Fruit fly (Drosophila melanogaster) whole organism, embryonic: Measurements from ENCODE around the gene CG34258.

Experiments
- ATbp ChIP-seq: fragments of 200-800 bp; sonication (Bioruptor generic); optimal IDR thresholded peaks from 2 replicates; lab custom pipeline; 2017; ENCODE audit warnings: missing biosample characterization, mild to moderate bottlenecking, missing genetic modification characterization, missing genetic modification reagents
- CG1024 ChIP-seq: fragments of 200-800 bp; sonication (Bioruptor generic); IDR thresholded peaks from 2 replicates; pipeline ENCODE4 v1.3.6; 2022; ENCODE audit warnings: missing biosample characterization, missing genetic modification characterization
- CG32772 ChIP-seq: fragments of 200-800 bp; sonication (Bioruptor generic); IDR thresholded peaks from 2 replicates; pipeline ENCODE4 v1.3.6; 2022; ENCODE audit warnings: missing biosample characterization, missing genetic modification characterization
- CG42726 ChIP-seq: fragments of 200-800 bp; sonication (Bioruptor generic); IDR thresholded peaks from 2 replicates; pipeline ENCODE4 v1.3.6; 2022; ENCODE audit warnings: missing biosample characterization, missing genetic modification characterization; ENCODE audit not compliant: partially characterized antibody
- CG8290 ChIP-seq, 3 experiments: fragments of 200-800 bp; sonication (Bioruptor generic); optimal IDR thresholded peaks; 2 replicates each; lab custom pipeline; 2016 to 2019; ENCODE audit warnings: missing biosample characterization in 3 of 3, missing genetic modification characterization in 3 of 3, mild to moderate bottlenecking in 2 of 3, moderate library complexity in 1 of 3
- CkIIα-i1 ChIP-seq: fragments of 200-800 bp; sonication (Bioruptor generic); IDR thresholded peaks from 2 replicates; pipeline ENCODE4 v1.3.6; 2022; ENCODE audit warnings: missing biosample characterization, missing genetic modification characterization
- Dbx ChIP-seq: fragments of 200-800 bp; sonication (Bioruptor generic); IDR thresholded peaks from 3 replicates; pipeline ENCODE4 v1.3.6; 2022; ENCODE audit warnings: missing biosample characterization, missing genetic modification characterization
- HLH3B ChIP-seq: fragments of 200-800 bp; sonication (Bioruptor generic); IDR thresholded peaks from 2 replicates; pipeline ENCODE4 v1.3.6; 2022; ENCODE audit warnings: missing biosample characterization, missing genetic modification characterization
- Hr78 ChIP-seq, 2 experiments: fragments of 200-800 bp in 1 of 2; fragments of >200 bp in 1 of 2; sonication (Bioruptor generic) in 1 of 2; optimal IDR thresholded peaks; 2 replicates each; lab custom pipeline; 2017 to 2019; ENCODE audit warnings: missing biosample characterization in 2 of 2, missing genetic modification characterization in 2 of 2, mild to moderate bottlenecking in 1 of 2, moderate library complexity in 1 of 2
- esg ChIP-seq: fragments of 200-800 bp; sonication (Bioruptor generic); conservative IDR thresholded peaks from 2 replicates; pipeline ENCODE4 v1.3.6; 2022; ENCODE audit warnings: missing biosample characterization, missing genetic modification characterization
- pita ChIP-seq: fragments of 200-800 bp; sonication (Bioruptor generic); optimal IDR thresholded peaks from 2 replicates; lab custom pipeline; 2017; ENCODE audit warnings: missing biosample characterization, mild to moderate bottlenecking, missing genetic modification characterization
- pum ChIP-seq: fragments of 200-800 bp; sonication (Bioruptor generic); optimal IDR thresholded peaks from 2 replicates; lab custom pipeline; 2016; ENCODE audit warnings: missing biosample characterization, missing genetic modification characterization
- tgo ChIP-seq: fragments of 200-800 bp; sonication (Bioruptor generic); IDR thresholded peaks from 3 replicates; pipeline ENCODE4 v1.3.6; 2022; ENCODE audit warnings: missing biosample characterization, missing genetic modification characterization
- unpg ChIP-seq: fragments of 200-800 bp; sonication (Bioruptor generic); optimal IDR thresholded peaks from 3 replicates; lab custom pipeline; 2018; ENCODE audit warnings: missing biosample characterization, mild to moderate bottlenecking, missing genetic modification characterization, moderate library complexity

- TF ChIP-seq Dbx (GFP tag; lab: Robert Waterston, UW): no peak
- no peak for TF ChIP-seq CG1024
- TF ChIP-seq CG8290 (GFP tag; optimal IDR thresholded peaks at IDR 0.05; lab: Kevin White, UChicago): no peak
- no peak for TF ChIP-seq CG8290 (tag; optimal IDR thresholded peaks at IDR 0.05; lab: Kevin White, UChicago)
- TF ChIP-seq unpg (GFP tag; lab: Kevin White, UChicago): no peak
- TF ChIP-seq esg (GFP tag; lab: Robert Waterston, UW): no peak
- TF ChIP-seq CG42726 (GFP tag; lab: Robert Waterston, UW): no peak
- no peak for TF ChIP-seq ATbp (GFP tag; lab: Kevin White, UChicago)
- no peak for TF ChIP-seq CkIIα-i1 (GFP tag; lab: Robert Waterston, UW)
- no peak for TF ChIP-seq CG32772 (GFP tag; lab: Robert Waterston, UW)
- TF ChIP-seq pita (GFP tag; lab: Kevin White, UChicago): no peak
- no peak for TF ChIP-seq Hr78 (GFP tag; optimal IDR thresholded peaks at IDR 0.05; lab: Kevin White, UChicago)
- no peak for TF ChIP-seq tgo (GFP tag; lab: Robert Waterston, UW)
- TF ChIP-seq pum (GFP tag; lab: Kevin White, UChicago): no peak
- no peak for TF ChIP-seq HLH3B (GFP tag; lab: Robert Waterston, UW)
Measured at dm6 chr3L:19952690-19953089, 922 bp upstream of the CG34258 start, which contains the start of gene CG33710.
